Worm (Caenorhabditis elegans) whole organism, L1 larva: ENCODE measurements around the gene crp-1.

ENCODE experiments used
- ces-1 ChIP-seq: fragments of 150-350 bp; optimal IDR thresholded peaks from 2 replicates; lab custom pipeline; 2014; ENCODE audit warnings: missing biosample characterization, missing genetic modification reagents, missing genetic modification characterization
- zip-4 ChIP-seq: fragments of 200-800 bp; sonication (Bioruptor generic); optimal IDR thresholded peaks from 2 replicates; lab custom pipeline; 2018; ENCODE audit warnings: mild to moderate bottlenecking, missing genetic modification characterization, moderate library complexity, missing compliant biosample characterization

DNA sequence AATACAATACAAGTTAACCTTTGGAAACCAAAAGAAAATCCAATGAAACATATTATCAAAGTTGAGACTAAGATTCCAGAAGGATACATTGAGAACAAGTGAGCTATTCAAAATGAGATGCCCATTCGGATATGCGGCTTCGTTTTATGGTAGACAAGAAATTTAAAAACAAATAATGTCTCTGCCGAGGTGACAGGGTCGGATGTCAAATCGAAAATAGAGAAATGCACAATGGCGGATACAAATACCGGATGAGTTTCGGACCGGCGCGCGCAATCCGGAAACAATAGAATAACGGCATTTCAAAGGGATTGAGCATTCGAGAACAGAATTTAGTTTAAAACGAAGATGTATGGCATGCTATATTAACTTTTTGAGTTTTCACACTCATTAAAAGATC, 15.1 kb upstream of the crp-1 start, which contains the start of gene F22E12.3:
- no peak for TF ChIP-seq zip-4 (GFP tag; lab: Kevin White, UChicago)
- no peak for TF ChIP-seq ces-1 (GFP tag; lab: Kevin White, UChicago)
